Worm (Caenorhabditis elegans) whole organism, late embryonic: ENCODE results near the gene pqn-87.
A peak's percentile ranks its signal among the peaks of the same experiment; 100 is the strongest.

Experiments
- C08G9.2 ChIP-seq: sonication (generic microtip); optimal IDR thresholded peaks from 2 replicates; lab custom pipeline; 2016; ENCODE audit warnings: mild to moderate bottlenecking, missing genetic modification characterization, moderate library complexity, missing compliant biosample characterization
- C38D4.7 ChIP-seq: fragments of 200-800 bp; sonication (Bioruptor generic); optimal IDR thresholded peaks from 2 replicates; lab custom pipeline; 2018; ENCODE audit warnings: mild to moderate bottlenecking, missing genetic modification characterization, moderate library complexity, missing compliant biosample characterization
- K02D7.2 ChIP-seq: sonication (generic microtip); optimal IDR thresholded peaks from 2 replicates; lab custom pipeline; 2017; ENCODE audit warnings: mild to moderate bottlenecking, missing genetic modification characterization, missing compliant biosample characterization
- T23F11.4 ChIP-seq: fragments of 200-800 bp; sonication (Bioruptor generic); optimal IDR thresholded peaks from 2 replicates; lab custom pipeline; 2018; ENCODE audit warnings: mild to moderate bottlenecking, missing genetic modification characterization, missing compliant biosample characterization
- Y22D7AL.16 ChIP-seq: sonication (generic microtip); optimal IDR thresholded peaks from 2 replicates; lab custom pipeline; 2016; ENCODE audit warnings: missing genetic modification characterization, missing compliant biosample characterization
- ceh-14 ChIP-seq: sonication (generic microtip); optimal IDR thresholded peaks from 2 replicates; lab custom pipeline; 2016; ENCODE audit warnings: missing genotype, missing genetic modification characterization, missing compliant biosample characterization
- ceh-18 ChIP-seq: sonication (generic microtip); optimal IDR thresholded peaks from 2 replicates; lab custom pipeline; 2016; ENCODE audit warnings: missing genetic modification characterization, missing compliant biosample characterization
- ceh-22 ChIP-seq: sonication (generic microtip); optimal IDR thresholded peaks from 2 replicates; lab custom pipeline; 2017; ENCODE audit warnings: missing biosample characterization, missing genetic modification characterization
- ceh-31 ChIP-seq: sonication (generic microtip); optimal IDR thresholded peaks from 2 replicates; lab custom pipeline; 2016; ENCODE audit warnings: missing genetic modification characterization, missing compliant biosample characterization
- ceh-48 ChIP-seq: sonication (generic microtip); optimal IDR thresholded peaks from 2 replicates; lab custom pipeline; 2016; ENCODE audit warnings: missing genetic modification characterization, inconsistent platforms, missing compliant biosample characterization
- ceh-9 ChIP-seq: sonication (generic microtip); optimal IDR thresholded peaks from 2 replicates; lab custom pipeline; 2016; ENCODE audit warnings: mild to moderate bottlenecking, missing genetic modification characterization, inconsistent platforms, missing compliant biosample characterization
- che-1 ChIP-seq: sonication (generic microtip); optimal IDR thresholded peaks from 2 replicates; lab custom pipeline; 2016; ENCODE audit warnings: mild to moderate bottlenecking, missing genetic modification characterization, missing compliant biosample characterization
- dmd-4 ChIP-seq: sonication (generic microtip); optimal IDR thresholded peaks from 2 replicates; lab custom pipeline; 2016; ENCODE audit warnings: borderline replicate concordance, missing genetic modification characterization, missing compliant biosample characterization
- dve-1 ChIP-seq: sonication (generic microtip); optimal IDR thresholded peaks from 2 replicates; lab custom pipeline; 2017; ENCODE audit warnings: antibody characterized with exemption, mild to moderate bottlenecking, missing genetic modification characterization, missing compliant biosample characterization
- elt-4 ChIP-seq: sonication (generic microtip); optimal IDR thresholded peaks from 2 replicates; lab custom pipeline; 2016; ENCODE audit warnings: missing genetic modification characterization, missing compliant biosample characterization
- fkh-6 ChIP-seq: sonication (generic microtip); optimal IDR thresholded peaks from 2 replicates; lab custom pipeline; 2016; ENCODE audit warnings: missing genetic modification characterization, missing compliant biosample characterization
- hlh-15 ChIP-seq: sonication (generic microtip); optimal IDR thresholded peaks from 2 replicates; lab custom pipeline; 2016; ENCODE audit warnings: missing genetic modification characterization, missing compliant biosample characterization
- lim-6 ChIP-seq: sonication (generic microtip); optimal IDR thresholded peaks from 2 replicates; lab custom pipeline; 2016; ENCODE audit warnings: missing genetic modification characterization, missing compliant biosample characterization
- madf-2 ChIP-seq: sonication (generic microtip); optimal IDR thresholded peaks from 2 replicates; lab custom pipeline; 2017; ENCODE audit warnings: missing genetic modification characterization, missing compliant biosample characterization
- mec-3 ChIP-seq: sonication (generic microtip); optimal IDR thresholded peaks from 2 replicates; lab custom pipeline; 2016; ENCODE audit warnings: borderline replicate concordance, missing genetic modification characterization, missing compliant biosample characterization
- nfya-1 ChIP-seq: sonication (generic microtip); optimal IDR thresholded peaks from 2 replicates; lab custom pipeline; 2017; ENCODE audit warnings: missing genetic modification characterization, mild to moderate bottlenecking, missing compliant biosample characterization, antibody characterized with exemption, moderate library complexity
- nhr-232 ChIP-seq: sonication (generic microtip); optimal IDR thresholded peaks from 2 replicates; lab custom pipeline; 2016; ENCODE audit warnings: missing genetic modification characterization, missing compliant biosample characterization
- npax-4 ChIP-seq: sonication (generic microtip); optimal IDR thresholded peaks from 2 replicates; lab custom pipeline; 2016; ENCODE audit warnings: missing genetic modification characterization, missing compliant biosample characterization
- pat-9 ChIP-seq: fragments of 200-800 bp; sonication (Bioruptor generic); optimal IDR thresholded peaks from 2 replicates; lab custom pipeline; 2018; ENCODE audit warnings: mild to moderate bottlenecking, missing genetic modification characterization, moderate library complexity, missing compliant biosample characterization
- pax-1 ChIP-seq: fragments of 150-350 bp; optimal IDR thresholded peaks from 2 replicates; lab custom pipeline; 2014; ENCODE audit warnings: missing biosample characterization, missing genetic modification characterization
- pqm-1 ChIP-seq: sonication (generic microtip); optimal IDR thresholded peaks from 2 replicates; lab custom pipeline; 2016; ENCODE audit warnings: missing genetic modification characterization, missing compliant biosample characterization
- ref-2 ChIP-seq: sonication (generic microtip); optimal IDR thresholded peaks from 2 replicates; lab custom pipeline; 2016; ENCODE audit warnings: missing genetic modification characterization, missing compliant biosample characterization
- rnt-1 ChIP-seq: sonication (generic microtip); optimal IDR thresholded peaks from 2 replicates; lab custom pipeline; 2016; ENCODE audit warnings: missing genetic modification characterization, missing compliant biosample characterization
- sdc-2 ChIP-seq: sonication (generic microtip); optimal IDR thresholded peaks from 2 replicates; lab custom pipeline; 2016; ENCODE audit warnings: missing genotype, missing genetic modification characterization, missing compliant biosample characterization
- syd-9 ChIP-seq: sonication (generic microtip); optimal IDR thresholded peaks from 2 replicates; lab custom pipeline; 2016; ENCODE audit warnings: mild to moderate bottlenecking, missing genetic modification characterization, moderate library complexity, missing compliant biosample characterization
- tbx-2 ChIP-seq: sonication (generic microtip); optimal IDR thresholded peaks from 2 replicates; lab custom pipeline; 2016; ENCODE audit warnings: missing genetic modification characterization, missing compliant biosample characterization
- ttx-3 ChIP-seq: sonication (generic microtip); optimal IDR thresholded peaks from 2 replicates; lab custom pipeline; 2016; ENCODE audit warnings: missing genetic modification reagents, missing genetic modification characterization, missing compliant biosample characterization
- unc-42 ChIP-seq: sonication (generic microtip); optimal IDR thresholded peaks from 2 replicates; lab custom pipeline; 2016; ENCODE audit warnings: missing genotype, missing genetic modification characterization, missing compliant biosample characterization
- unc-55 ChIP-seq: sonication (generic microtip); optimal IDR thresholded peaks from 2 replicates; lab custom pipeline; 2017; ENCODE audit warnings: missing biosample characterization, missing genetic modification reagents, missing genetic modification characterization

pqn-87 gene

DNA sequence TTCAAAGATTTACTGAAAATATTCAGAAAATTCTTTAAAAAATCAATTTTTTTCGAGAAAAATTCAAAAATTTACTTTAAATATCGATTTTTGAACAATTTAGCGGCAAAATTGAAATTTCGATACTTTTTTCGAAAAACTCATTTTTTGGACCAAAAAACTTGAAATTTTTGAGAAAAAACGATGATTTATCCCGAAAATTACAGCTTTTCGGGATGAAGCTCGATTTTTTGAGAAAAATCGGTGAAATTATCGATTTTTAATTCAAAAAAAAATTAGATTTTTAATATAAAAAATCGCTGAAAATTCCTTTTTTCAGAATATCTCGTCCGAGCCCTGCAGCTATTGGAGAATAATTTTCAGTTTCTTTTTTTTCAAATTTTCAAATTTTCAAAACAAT, 16.1 kb downstream of the pqn-87 start:
- TF ChIP-seq T23F11.4 (GFP tag; lab: Kevin White, UChicago) (no peak), ttx-3 (tag; lab: Kevin White, UChicago) (no peak), C38D4.7 (no peak), ceh-9 (tag; lab: Kevin White, UChicago) (no peak), ceh-31 (tag; lab: Kevin White, UChicago) (no peak), lim-6 (tag; lab: Kevin White, UChicago) (no peak), npax-4 (tag; lab: Kevin White, UChicago) (no peak), sdc-2 (tag; lab: Kevin White, UChicago) (no peak), C08G9.2 (tag; lab: Kevin White, UChicago) (no peak), ceh-48 (no peak), ceh-14 (tag; lab: Kevin White, UChicago) (no peak), K02D7.2 (no peak), pat-9 (tag; lab: Kevin White, UChicago) (no peak), tbx-2 (no peak)

DNA sequence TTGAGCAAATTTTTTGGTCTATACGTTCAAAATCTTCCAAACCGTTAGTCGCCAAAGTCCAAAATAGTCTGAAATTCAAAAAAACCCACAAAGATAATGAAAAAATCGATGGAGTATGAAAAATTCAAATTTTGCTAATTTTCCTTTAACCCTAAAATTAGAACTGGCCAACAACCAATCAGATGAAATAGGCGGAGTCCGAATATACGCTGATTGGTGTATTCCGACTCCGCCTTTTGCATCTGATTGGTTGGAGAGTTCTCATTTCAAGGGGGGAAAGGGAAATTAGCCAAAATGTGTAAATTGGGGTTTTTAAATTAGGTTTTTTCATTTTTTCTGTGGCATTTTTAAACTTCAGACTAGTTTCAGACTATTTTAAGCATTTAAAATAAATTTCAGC, 20.3 kb downstream of the pqn-87 start:
- peak; percentile 91 for TF ChIP-seq nfya-1 (tag; lab: Kevin White, UChicago)
- no peak for TF ChIP-seq unc-42
- no peak for TF ChIP-seq ceh-22 (tag; lab: Kevin White, UChicago)
- TF ChIP-seq elt-4: no peak
- TF ChIP-seq, all 69 proteins: peak for 1

- no peak for TF ChIP-seq fkh-6 (tag; lab: Kevin White, UChicago)
- no peak for TF ChIP-seq elt-4
- TF ChIP-seq mec-3 (tag; lab: Kevin White, UChicago): no peak
- no peak for TF ChIP-seq dve-1 (tag; lab: Kevin White, UChicago)
- no peak for TF ChIP-seq Y22D7AL.16 (tag; lab: Kevin White, UChicago)
- no peak for TF ChIP-seq che-1 (tag; lab: Kevin White, UChicago)
- no peak for TF ChIP-seq madf-2 (tag; lab: Kevin White, UChicago)
- TF ChIP-seq rnt-1 (tag; lab: Kevin White, UChicago): no peak
- no peak for TF ChIP-seq ceh-18 (tag; lab: Kevin White, UChicago)
- TF ChIP-seq dmd-4 (tag; lab: Kevin White, UChicago): no peak
- TF ChIP-seq syd-9: no peak
Observed at ce11 chrII:12202921-12203320, 22.0 kb downstream of the pqn-87 start, which contains the start of gene aqp-12. TSS of gene aqp-12 (plus strand) at chrII:12203221.

DNA sequence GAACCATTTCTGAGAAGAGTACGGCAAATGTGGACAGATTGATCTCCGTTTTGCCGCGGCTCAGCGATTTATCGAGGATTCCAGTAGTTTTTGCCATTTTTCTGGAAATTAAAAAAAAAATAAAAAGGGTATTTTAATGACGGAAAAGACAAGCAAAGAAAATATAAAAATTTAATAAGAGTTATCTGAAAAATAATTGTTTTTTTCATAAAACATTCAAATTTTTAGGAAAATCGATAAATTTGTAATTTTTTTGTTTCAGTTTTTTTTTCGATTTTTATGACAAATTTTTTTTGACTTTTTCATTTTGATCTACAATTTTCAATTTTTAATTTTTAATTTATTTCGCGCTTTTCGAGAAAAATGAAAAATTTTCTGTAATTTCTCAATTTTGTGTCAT, 22.6 kb downstream of the pqn-87 start, which contains the start of gene trpp-5:
TSS of gene trpp-5 (minus strand) at position 101 of the 400 bp plus-strand sequence.
- TF ChIP-seq hlh-15 (no peak), unc-55 (no peak), nhr-232 (no peak), tbx-2 (no peak), nfya-1 (tag; lab: Kevin White, UChicago) (no peak), che-1 (tag; lab: Kevin White, UChicago) (no peak), pqm-1 (tag; lab: Kevin White, UChicago) (no peak), ceh-18 (tag; lab: Kevin White, UChicago) (no peak), ceh-9 (tag; lab: Kevin White, UChicago) (no peak), dve-1 (tag; lab: Kevin White, UChicago) (no peak), unc-42 (no peak), pax-1 (tag; lab: Kevin White, UChicago) (no peak), ref-2 (no peak)

ce11 chrII:12199912-12200637, 24.8 kb downstream of the pqn-87 start, which contains the start of gene polg-1:
TSS of gene polg-1 (minus strand) at chrII:12199962.
- TF ChIP-seq nhr-232: no peak
- no peak for TF ChIP-seq lim-6 (tag; lab: Kevin White, UChicago)
- peak; percentile 4 for TF ChIP-seq ceh-48
- TF ChIP-seq, all 69 proteins: peak for 1
